Fruit fly (Drosophila melanogaster): Measurements from ENCODE around the gene PIG-K.

PIG-K gene

dm6 chrX:2009453-2010009 is 367 bp upstream of the PIG-K start (continued):
- TF ChIP-seq CG8359 (GFP tag; optimal IDR thresholded peaks at IDR 0.05; ENCODE audit: borderline replicate concordance) (peak; percentile 51), CG43689 (GFP tag; IDR thresholded peaks at IDR 0.05) (no peak), CG17802 (tag; optimal IDR thresholded peaks at IDR 0.05) (peak; percentile 13), usp (GFP tag; optimal IDR thresholded peaks at IDR 0.05) (no peak), stwl (tag; optimal IDR thresholded peaks at IDR 0.05) (peak; percentile 30), Aef1 (GFP tag; IDR thresholded peaks at IDR 0.05) (peak; percentile 40; the same call in 2 of the 3 replicates), CrebB (tag; optimal IDR thresholded peaks at IDR 0.05) (no peak), CG12299 (tag; optimal IDR thresholded peaks at IDR 0.05) (no peak), ERR (GFP tag; optimal IDR thresholded peaks at IDR 0.05) (no peak), nerfin-1 (tag; optimal IDR thresholded peaks at IDR 0.05) (peak; percentile 61), pan (optimal IDR thresholded peaks at IDR 0.05) (no peak), pan (GFP tag; optimal IDR thresholded peaks at IDR 0.05 in 1 of 2, IDR thresholded peaks at IDR 0.05 in 1 of 2) (peak in 1 of 2 experiments; percentile 60), br (optimal IDR thresholded peaks at IDR 0.05) (no peak), peb (GFP tag; IDR thresholded peaks at IDR 0.05) (peak; percentile 40; the same call in 1 of the 2 replicates), CG8478 (optimal IDR thresholded peaks at IDR 0.05) (no peak), CG34224 (GFP tag; IDR thresholded peaks at IDR 0.05; ENCODE audit: partially characterized antibody) (no peak), unc-4 (GFP tag; IDR thresholded peaks at IDR 0.05; ENCODE audit: partially characterized antibody) (no peak), CG14441 (GFP tag; IDR thresholded peaks at IDR 0.05) (peak; percentile 55), pnt (GFP tag; optimal IDR thresholded peaks at IDR 0.05) (peak; percentile 60), cwo (GFP tag; optimal IDR thresholded peaks at IDR 0.05) (peak; percentile 36), CG8944 (GFP tag; optimal IDR thresholded peaks at IDR 0.05) (peak; percentile 71), CG10959 (GFP tag; IDR thresholded peaks at IDR 0.05) (no peak; the same call in 1 of the 2 replicates), dm (GFP tag; optimal IDR thresholded peaks at IDR 0.05) (peak; percentile 56), D (optimal IDR thresholded peaks at IDR 0.05) (no peak), D (GFP tag; optimal IDR thresholded peaks at IDR 0.05) (peak; percentile 70), kni (GFP tag; optimal IDR thresholded peaks at IDR 0.05) (no peak), Dad (GFP tag; optimal IDR thresholded peaks at IDR 0.05) (peak; percentile 56), pho (GFP tag; optimal IDR thresholded peaks at IDR 0.05) (peak; percentile 72), CG7928 (GFP tag; optimal IDR thresholded peaks at IDR 0.05) (no peak), eve (GFP tag; optimal IDR thresholded peaks at IDR 0.05) (no peak), phol (tag; optimal IDR thresholded peaks at IDR 0.05) (peak; percentile 47), CG8281 (tag; optimal IDR thresholded peaks at IDR 0.05) (peak; percentile 38), CG1792 (GFP tag; optimal IDR thresholded peaks at IDR 0.05) (peak; percentile 76), bab2 (GFP tag; optimal IDR thresholded peaks at IDR 0.05) (peak; percentile 73), kah (GFP tag; optimal IDR thresholded peaks at IDR 0.05) (no peak), crp (GFP tag; optimal IDR thresholded peaks at IDR 0.05) (peak in 1 of 2 experiments; percentile 67), CG9932 (GFP tag; IDR thresholded peaks at IDR 0.05) (peak; percentile 63), Nf-YB (GFP tag; optimal IDR thresholded peaks at IDR 0.05) (peak; percentile 55), nau (GFP tag; optimal IDR thresholded peaks at IDR 0.05) (peak; percentile 51), Abd-B (GFP tag; optimal IDR thresholded peaks at IDR 0.05) (peak; percentile 67), HHEX (GFP tag; optimal IDR thresholded peaks at IDR 0.05) (peak; percentile 64), Atf-2 (GFP tag; optimal IDR thresholded peaks at IDR 0.05) (peak; percentile 83), CG9817 (tag; optimal IDR thresholded peaks at IDR 0.05) (peak; percentile 73), BtbVII (GFP tag; optimal IDR thresholded peaks at IDR 0.05) (peak; percentile 55), CG14710 (tag; optimal IDR thresholded peaks at IDR 0.05) (peak; percentile 81), HLH3B (GFP tag; IDR thresholded peaks at IDR 0.05) (peak; percentile 49; the same call in 1 of the 2 replicates), nerfin-2 (GFP tag; IDR thresholded peaks at IDR 0.05; ENCODE audit: partially characterized antibody) (no peak), GATAe (GFP tag; conservative IDR thresholded peaks at IDR 0.05) (no peak), Hr51 (GFP tag; optimal IDR thresholded peaks at IDR 0.05) (peak; percentile 75 to 81), luna (GFP tag; optimal IDR thresholded peaks at IDR 0.05) (no peak)
